Worm (Caenorhabditis elegans): ENCODE measurements around the gene upb-1.
A peak's percentile ranks its signal among the peaks of the same experiment; 100 is the strongest.

DNA sequence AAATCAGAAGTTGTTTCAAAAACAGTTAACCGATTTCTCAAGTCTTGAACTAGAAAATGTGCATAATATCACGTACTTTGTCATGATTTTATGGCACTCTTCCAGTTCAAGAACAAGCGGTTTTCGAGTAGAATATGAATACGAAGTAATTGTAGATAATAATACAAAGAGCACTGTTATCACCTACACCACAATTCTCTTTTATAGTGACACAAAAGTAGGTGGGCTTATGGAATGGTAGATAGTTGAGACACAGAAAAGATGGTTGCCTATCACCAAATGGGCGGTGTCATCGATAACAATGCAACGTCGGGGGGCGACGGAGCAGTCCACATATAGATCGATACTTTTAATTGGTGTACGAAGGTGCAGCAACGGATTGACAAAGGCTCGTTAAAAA is 38.8 kb upstream of the upb-1 start:
- TF ChIP-seq pqm-1 (tag; optimal IDR thresholded peaks at IDR 0.05), result peak; percentile 37
- TF ChIP-seq tlp-1 (tag; optimal IDR thresholded peaks at IDR 0.05), result peak; percentile 30
- TF ChIP-seq zip-4 (GFP tag; optimal IDR thresholded peaks at IDR 0.05), result no peak
- no peak for TF ChIP-seq sox-4 (tag; optimal IDR thresholded peaks at IDR 0.05)
- no peak for TF ChIP-seq fkh-8 (tag; optimal IDR thresholded peaks at IDR 0.05)
- no peak for TF ChIP-seq efl-1 (optimal IDR thresholded peaks at IDR 0.05)
- TF ChIP-seq efl-1 (GFP tag; optimal IDR thresholded peaks at IDR 0.05 in 1 of 2), result peak in 1 of 2 experiments; percentile 43
